Worm (Caenorhabditis elegans) whole organism, early embryonic: Measurements from ENCODE around the gene wdr-5.3.

Experiments
- ceh-13 ChIP-seq: fragments of 200-800 bp; sonication (Bioruptor generic); optimal IDR thresholded peaks from 2 replicates; lab custom pipeline; 2018; ENCODE audit warnings: mild to moderate bottlenecking, missing genetic modification characterization, missing compliant biosample characterization
- sea-1 ChIP-seq: fragments of 200-800 bp; sonication (Bioruptor generic); conservative IDR thresholded peaks from 2 replicates; pipeline ENCODE4 v1.3.6; 2022; ENCODE audit warnings: missing genetic modification characterization, missing compliant biosample characterization
- tbx-37 ChIP-seq: fragments of 200-800 bp; sonication (Bioruptor generic); conservative IDR thresholded peaks from 2 replicates; pipeline ENCODE4 v1.3.6; 2022; ENCODE audit warnings: missing genetic modification reagents, missing genetic modification characterization, missing compliant biosample characterization

ce11 chrV:10713704-10714239, 23.1 kb upstream of the wdr-5.3 start:
- no peak for TF ChIP-seq ceh-13 (GFP tag; lab: Kevin White, UChicago)
- no peak for TF ChIP-seq tbx-37 (GFP tag; lab: Robert Waterston, UW)
- no peak for TF ChIP-seq sea-1 (GFP tag; lab: Robert Waterston, UW)
